Fruit fly (Drosophila melanogaster) whole organism, wandering third instar larva: ENCODE data around the gene rdhB.
A peak's percentile ranks its signal among the peaks of the same experiment; 100 is the strongest.

Experiments
- Abd-B ChIP-seq: fragments of >200 bp; optimal IDR thresholded peaks from 2 replicates; lab custom pipeline; 2017; ENCODE audit warnings: missing biosample characterization, missing genetic modification characterization
- CG32264 ChIP-seq: fragments of 200-800 bp; sonication (Bioruptor generic); optimal IDR thresholded peaks from 2 replicates; lab custom pipeline; 2016; ENCODE audit warnings: missing biosample characterization, missing genetic modification characterization
- CG9705 ChIP-seq: fragments of 200-800 bp; sonication (Bioruptor generic); optimal IDR thresholded peaks from 2 replicates; lab custom pipeline; 2018; ENCODE audit warnings: missing biosample characterization, mild to moderate bottlenecking, missing genetic modification characterization
- CrebA ChIP-seq: fragments of 200-800 bp; sonication (Bioruptor generic); optimal IDR thresholded peaks from 2 replicates; lab custom pipeline; 2016; ENCODE audit warnings: missing biosample characterization, mild to moderate bottlenecking, missing genetic modification characterization, borderline replicate concordance
- Dfd ChIP-seq: fragments of >200 bp; optimal IDR thresholded peaks from 2 replicates; lab custom pipeline; 2017; ENCODE audit warnings: missing biosample characterization, missing genetic modification characterization
- GATAd ChIP-seq: sonication (Bioruptor generic); optimal IDR thresholded peaks from 2 replicates; lab custom pipeline; 2016; ENCODE audit warnings: missing biosample characterization, missing genetic modification characterization
- HLH106 ChIP-seq: fragments of 200-800 bp; optimal IDR thresholded peaks from 3 replicates; lab custom pipeline; 2019; ENCODE audit warnings: missing biosample characterization, mild to moderate bottlenecking, missing genetic modification characterization, moderate library complexity
- Hr78 ChIP-seq: fragments of >200 bp; optimal IDR thresholded peaks from 2 replicates; lab custom pipeline; 2017; ENCODE audit warnings: missing biosample characterization, missing genetic modification characterization
- Hr83 ChIP-seq: fragments of 200-300 bp; sonication (Bioruptor generic); optimal IDR thresholded peaks from 2 replicates; lab custom pipeline; 2016; ENCODE audit warnings: missing biosample characterization, mild to moderate bottlenecking, missing genetic modification characterization, moderate library complexity; ENCODE audit not compliant: poor library complexity, severe bottlenecking
- Myc ChIP-seq: fragments of >200 bp; optimal IDR thresholded peaks from 2 replicates; lab custom pipeline; 2017
- N ChIP-seq: fragments of >200 bp; optimal IDR thresholded peaks from 2 replicates; lab custom pipeline; 2018; ENCODE audit warnings: missing biosample characterization, missing external identifiers, missing genetic modification characterization
- OdsH ChIP-seq: fragments of 200-800 bp; sonication (Bioruptor generic); optimal IDR thresholded peaks from 2 replicates; lab custom pipeline; 2016; ENCODE audit warnings: missing biosample characterization, mild to moderate bottlenecking, missing genetic modification characterization
- Sp1 ChIP-seq: fragments of 200-800 bp; sonication (Bioruptor generic); optimal IDR thresholded peaks from 3 replicates; lab custom pipeline; 2019; ENCODE audit warnings: missing biosample characterization, mild to moderate bottlenecking, missing genetic modification characterization, moderate library complexity
- Vsx2 ChIP-seq: fragments of 200-300, 225-300 bp; sonication (Bioruptor generic); optimal IDR thresholded peaks from 2 replicates; lab custom pipeline; 2018; ENCODE audit warnings: missing biosample characterization, missing genetic modification characterization; ENCODE audit not compliant: partially characterized antibody
- br ChIP-seq: fragments of 200-800 bp; sonication (Bioruptor generic); optimal IDR thresholded peaks from 2 replicates; lab custom pipeline; 2016; ENCODE audit warnings: missing biosample characterization, missing genetic modification characterization
- dmrt93B ChIP-seq: fragments of 200-800 bp; sonication (Bioruptor generic); optimal IDR thresholded peaks from 2 replicates; lab custom pipeline; 2018; ENCODE audit warnings: missing biosample characterization, mild to moderate bottlenecking, missing genetic modification characterization
- dsf ChIP-seq: sonication (Bioruptor generic); optimal IDR thresholded peaks from 2 replicates; lab custom pipeline; 2016; ENCODE audit warnings: missing biosample characterization, missing genetic modification characterization, borderline replicate concordance
- ey ChIP-seq: fragments of 200-800 bp; sonication (Bioruptor generic); optimal IDR thresholded peaks from 2 replicates; lab custom pipeline; 2016; ENCODE audit warnings: missing biosample characterization, missing genetic modification characterization
- foxo ChIP-seq, 2 experiments: fragments of 200-800 bp; sonication (Bioruptor generic); optimal IDR thresholded peaks; 2 replicates in 1 of 2; 3 replicates in 1 of 2; lab custom pipeline; 2016 to 2017; ENCODE audit warnings: missing biosample characterization in 2 of 2, missing genetic modification characterization in 2 of 2
- fru ChIP-seq: fragments of 200-800 bp; sonication (Bioruptor generic); optimal IDR thresholded peaks from 3 replicates; lab custom pipeline; 2016; ENCODE audit warnings: missing biosample characterization, mild to moderate bottlenecking, missing genetic modification characterization
- h ChIP-seq: fragments of 200-800 bp; sonication (Bioruptor generic); optimal IDR thresholded peaks from 3 replicates; lab custom pipeline; 2016; ENCODE audit warnings: missing biosample characterization, mild to moderate bottlenecking, missing genetic modification characterization
- jim ChIP-seq: fragments of 175-275, 200-325 bp; sonication (Bioruptor generic); optimal IDR thresholded peaks from 2 replicates; lab custom pipeline; 2016; ENCODE audit warnings: missing biosample characterization, mild to moderate bottlenecking, missing genetic modification characterization
- lola ChIP-seq: fragments of >200 bp; optimal IDR thresholded peaks from 2 replicates; lab custom pipeline; 2017; ENCODE audit warnings: missing biosample characterization, missing genetic modification characterization
- pan ChIP-seq: fragments of >200 bp; optimal IDR thresholded peaks from 2 replicates; lab custom pipeline; 2017
- psq ChIP-seq: fragments of 200-800 bp; sonication (Bioruptor generic); optimal IDR thresholded peaks from 3 replicates; lab custom pipeline; 2017; ENCODE audit warnings: missing biosample characterization, mild to moderate bottlenecking, missing genetic modification characterization, moderate library complexity
- rgr ChIP-seq: fragments of 200-800 bp; sonication (Bioruptor generic); optimal IDR thresholded peaks from 3 replicates; lab custom pipeline; 2016; ENCODE audit warnings: missing biosample characterization, mild to moderate bottlenecking, missing genetic modification characterization
- sage ChIP-seq: fragments of 200-800 bp; sonication (Bioruptor generic); optimal IDR thresholded peaks from 2 replicates; lab custom pipeline; 2016; ENCODE audit warnings: missing biosample characterization, mild to moderate bottlenecking, missing genetic modification characterization
- sv ChIP-seq: fragments of 200-800 bp; sonication (Bioruptor generic); optimal IDR thresholded peaks from 3 replicates; lab custom pipeline; 2016; ENCODE audit warnings: missing biosample characterization, missing genetic modification characterization
- usp ChIP-seq: fragments of >200 bp; optimal IDR thresholded peaks from 2 replicates; lab custom pipeline; 2017; ENCODE audit warnings: missing biosample characterization, missing genetic modification characterization
- woc ChIP-seq: sonication (Bioruptor generic); optimal IDR thresholded peaks from 2 replicates; lab custom pipeline; 2016; ENCODE audit warnings: missing biosample characterization, mild to moderate bottlenecking, missing genetic modification characterization

Gene rdhB

DNA sequence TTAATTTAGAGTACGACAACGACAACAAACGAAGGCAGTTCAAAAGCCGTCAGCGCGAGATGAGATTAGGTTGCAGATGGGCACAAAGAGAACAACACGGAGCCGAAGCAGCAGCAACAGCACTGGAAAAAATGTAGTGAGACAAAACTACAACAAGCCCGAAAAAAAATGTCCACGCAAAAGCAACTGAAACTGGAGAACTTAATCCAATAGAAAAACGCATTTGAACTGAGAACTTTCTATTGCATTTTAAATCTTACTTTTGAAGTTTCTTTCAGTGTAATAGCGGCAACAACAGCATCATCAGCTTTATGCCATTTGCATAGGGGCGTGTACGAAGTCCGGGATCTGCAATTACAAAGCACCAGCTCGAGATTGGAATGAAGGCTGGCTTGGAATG is 12.0 kb upstream of the rdhB start (continued):
- TF ChIP-seq lola (GFP tag; lab: Kevin White, UChicago) (no peak), ey (GFP tag; lab: Kevin White, UChicago) (peak; percentile 65), CrebA (GFP tag; lab: Kevin White, UChicago) (no peak), psq (GFP tag; lab: Kevin White, UChicago) (peak; percentile 27), br (GFP tag; lab: Kevin White, UChicago) (peak; percentile 64)

DNA sequence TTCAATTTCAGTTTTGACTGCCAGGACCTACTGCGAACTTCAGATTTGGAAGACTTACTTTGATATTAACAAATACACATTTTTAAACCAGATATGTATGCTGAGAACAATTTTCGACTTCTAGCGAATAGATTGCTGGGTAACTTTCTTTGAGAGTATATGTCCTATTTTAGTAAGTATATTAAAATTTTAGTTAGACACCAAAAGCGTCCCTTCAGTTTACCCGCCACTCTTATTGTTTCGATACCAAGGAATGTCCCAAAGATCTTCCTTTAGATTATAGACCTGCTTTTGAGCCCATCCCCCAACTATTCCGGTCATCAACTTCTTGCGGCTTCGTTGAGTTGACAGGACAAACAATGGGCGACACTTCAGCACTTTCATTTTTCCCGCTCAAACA is 11.3 kb upstream of the rdhB start, which contains the start of gene CG5388:
TSS of gene CG5388 (minus strand) at position 101 of the 400 bp plus-strand sequence.
- no peak for TF ChIP-seq CG9705
- no peak for TF ChIP-seq OdsH
- no peak for TF ChIP-seq Myc (lab: Kevin White, UChicago)
- no peak for TF ChIP-seq sv (GFP tag; lab: Kevin White, UChicago)
- TF ChIP-seq dmrt93B = no peak
- no peak for TF ChIP-seq N (GFP tag; lab: Kevin White, UChicago)
- TF ChIP-seq br (GFP tag; lab: Kevin White, UChicago) = no peak
- no peak for TF ChIP-seq psq (GFP tag; lab: Kevin White, UChicago)
- TF ChIP-seq CG32264 (GFP tag; lab: Kevin White, UChicago) = no peak
- TF ChIP-seq jim = no peak
- no peak for TF ChIP-seq Abd-B
- no peak for TF ChIP-seq sage (GFP tag; lab: Kevin White, UChicago)
- TF ChIP-seq Hr83 = no peak
- TF ChIP-seq pan = no peak

- no peak for TF ChIP-seq usp (GFP tag; lab: Kevin White, UChicago)
- peak; percentile 74 for TF ChIP-seq Dfd
- TF ChIP-seq, all 38 proteins: peak for 1
These were observed 9.8 kb upstream of the rdhB start for dm6 chr3R:22341652-22342051.

dm6 chr3R:22342151-22342550 is 9.3 kb upstream of the rdhB start, which contains the start of gene CG5386:
Gene CG5386, minus strand, starts transcription at chr3R:22342251.
- TF ChIP-seq Abd-B (no peak), woc (no peak)

- TF ChIP-seq CrebA (GFP tag; lab: Kevin White, UChicago) (no peak), HLH106 (no peak), OdsH (no peak)
- TF ChIP-seq, all 38 proteins: peak for 0
These were observed 8.8 kb upstream of the rdhB start for dm6 chr3R:22342708-22343107.

- no peak for TF ChIP-seq Hr78
- no peak for TF ChIP-seq Dfd
- no peak for TF ChIP-seq ey (GFP tag; lab: Kevin White, UChicago)
- TF ChIP-seq sage (GFP tag; lab: Kevin White, UChicago) = no peak
- TF ChIP-seq h (GFP tag; lab: Kevin White, UChicago) = peak; percentile 30
- TF ChIP-seq fru (GFP tag; lab: Kevin White, UChicago) = no peak
- peak; percentile 30 for TF ChIP-seq N (GFP tag; lab: Kevin White, UChicago)
- peak; percentile 10 for TF ChIP-seq br (GFP tag; lab: Kevin White, UChicago)
- TF ChIP-seq Vsx2 (GFP tag; lab: Kevin White, UChicago) = peak; percentile 82
- peak; percentile 31 for TF ChIP-seq HLH106
- no peak for TF ChIP-seq sv (GFP tag; lab: Kevin White, UChicago)
- no peak for TF ChIP-seq Sp1
- TF ChIP-seq CG9705 = no peak
- no peak for TF ChIP-seq GATAd (GFP tag; lab: Kevin White, UChicago)
- TF ChIP-seq rgr (GFP tag; lab: Kevin White, UChicago) = no peak
- no peak for TF ChIP-seq pan
- peak in 1 of 2 experiments; percentile 34 for TF ChIP-seq foxo (GFP tag; optimal IDR thresholded peaks at IDR 0.05; lab: Kevin White, UChicago)
- no peak for TF ChIP-seq dsf (GFP tag; lab: Kevin White, UChicago)
- TF ChIP-seq Myc (lab: Kevin White, UChicago) = peak; percentile 10
These were observed 5.2 kb downstream of the rdhB start, which contains the start of gene Sar1 for dm6 chr3R:22356464-22357410. Gene Sar1, plus strand, starts transcription at chr3R:22356685.
